Worm (Caenorhabditis elegans): Measurements from ENCODE around the gene clec-119.
A peak's percentile ranks its signal among the peaks of the same experiment; 100 is the strongest.

Gene clec-119

DNA sequence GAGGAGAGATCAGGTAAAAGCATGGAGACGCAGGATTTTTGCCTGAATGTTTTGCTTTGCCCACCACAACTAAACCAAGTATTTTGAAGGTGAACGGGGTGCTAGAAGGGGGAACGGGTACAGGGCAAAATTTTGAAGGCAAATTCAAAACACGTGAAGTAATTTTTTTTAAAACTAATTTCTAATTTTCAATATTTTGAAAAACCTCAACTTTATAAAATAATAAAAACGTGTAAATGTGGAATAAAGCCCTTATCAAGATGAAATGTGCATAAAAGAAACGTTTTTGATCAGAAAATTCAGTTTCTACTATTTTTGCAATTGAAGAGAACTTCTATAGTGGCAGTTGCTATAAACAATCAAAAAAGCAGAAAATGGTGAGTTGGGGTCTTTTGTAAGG lies at the start of gene clec-119:
TSS of gene clec-119 (plus strand) at position 301 of the 400 bp plus-strand sequence.
- no peak for TF ChIP-seq aly-2 (tag; optimal IDR thresholded peaks at IDR 0.05)
- no peak for TF ChIP-seq nhr-237 (tag; optimal IDR thresholded peaks at IDR 0.05)
- TF ChIP-seq nhr-6 (tag; optimal IDR thresholded peaks at IDR 0.05): no peak
- no peak for TF ChIP-seq nhr-10 (tag; optimal IDR thresholded peaks at IDR 0.05)
- TF ChIP-seq gmeb-1 (tag; optimal IDR thresholded peaks at IDR 0.05): no peak
- no peak for TF ChIP-seq lin-39 (tag; optimal IDR thresholded peaks at IDR 0.05)
- no peak for TF ChIP-seq nhr-77 (tag; optimal IDR thresholded peaks at IDR 0.05)
- no peak for TF ChIP-seq elt-3 (tag; optimal IDR thresholded peaks at IDR 0.05)
- no peak for TF ChIP-seq ama-1 (optimal IDR thresholded peaks at IDR 0.05)

- no peak for TF ChIP-seq skn-1 (tag; optimal IDR thresholded peaks at IDR 0.05)
- no peak for TF ChIP-seq nhr-237 (tag; optimal IDR thresholded peaks at IDR 0.05)
- peak; percentile 52 for TF ChIP-seq ceh-16 (tag; optimal IDR thresholded peaks at IDR 0.05)
- no peak for TF ChIP-seq ama-1 (optimal IDR thresholded peaks at IDR 0.05)
- no peak for TF ChIP-seq Y55F3AM.14 (GFP tag; optimal IDR thresholded peaks at IDR 0.05)
These were observed 41.1 kb upstream of the clec-119 start for ce11 chrII:1214627-1215026.

- TF ChIP-seq F13H6.1 (tag; optimal IDR thresholded peaks at IDR 0.05) (peak; percentile 50), sma-9 (GFP tag; optimal IDR thresholded peaks at IDR 0.05) (peak; percentile 15), sma-9 (tag; optimal IDR thresholded peaks at IDR 0.05) (no peak), nhr-77 (tag; optimal IDR thresholded peaks at IDR 0.05) (no peak), crh-2 (tag; optimal IDR thresholded peaks at IDR 0.05) (no peak)
These were observed 38.5 kb upstream of the clec-119 start for ce11 chrII:1217269-1217668.

- no peak for TF ChIP-seq nhr-11 (tag; optimal IDR thresholded peaks at IDR 0.05)
- TF ChIP-seq lin-13 (GFP tag; optimal IDR thresholded peaks at IDR 0.05): no peak
- TF ChIP-seq crh-2 (tag; optimal IDR thresholded peaks at IDR 0.05): no peak
- no peak for TF ChIP-seq nhr-21 (tag; optimal IDR thresholded peaks at IDR 0.05)
- no peak for TF ChIP-seq lin-11 (tag; optimal IDR thresholded peaks at IDR 0.05)
- no peak for TF ChIP-seq zag-1 (tag; optimal IDR thresholded peaks at IDR 0.05)
- no peak for TF ChIP-seq unc-39 (tag; optimal IDR thresholded peaks at IDR 0.05)
- no peak for TF ChIP-seq nhr-23 (tag; optimal IDR thresholded peaks at IDR 0.05)
- TF ChIP-seq ama-1 (optimal IDR thresholded peaks at IDR 0.05): no peak
- no peak for TF ChIP-seq gmeb-1 (tag; optimal IDR thresholded peaks at IDR 0.05)
These were observed 26.8 kb upstream of the clec-119 start for ce11 chrII:1228943-1229342.

ce11 chrII:1232967-1233366 lies 22.8 kb upstream of the clec-119 start:
- TF ChIP-seq sem-4 (tag; optimal IDR thresholded peaks at IDR 0.05) (peak; percentile 36), lsy-2 (tag; optimal IDR thresholded peaks at IDR 0.05) (peak in 1 of 2 experiments; percentile 26), nhr-21 (tag; optimal IDR thresholded peaks at IDR 0.05) (peak; percentile 16), nhr-12 (tag; optimal IDR thresholded peaks at IDR 0.05) (no peak), mbf-1 (tag; optimal IDR thresholded peaks at IDR 0.05) (no peak)

DNA sequence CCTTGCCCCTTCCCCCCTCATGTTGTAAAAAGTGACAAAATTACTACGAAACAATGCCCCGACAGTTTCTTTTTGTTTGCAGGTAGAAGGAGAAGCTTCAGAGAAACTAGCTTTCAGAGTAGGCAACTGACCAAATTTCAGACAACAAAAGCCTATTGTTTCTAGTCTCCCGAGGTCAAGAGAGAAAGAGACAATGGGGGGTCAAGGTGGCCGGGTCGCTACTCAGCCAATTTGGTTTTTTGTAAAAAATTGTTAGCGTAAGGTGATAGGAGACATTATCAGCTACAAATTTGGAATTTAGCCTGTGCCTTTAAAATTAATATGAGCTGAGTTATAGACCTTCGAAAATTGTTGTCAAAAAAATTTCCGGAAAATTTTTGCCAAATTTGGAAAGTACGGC lies 20.8 kb upstream of the clec-119 start:
- TF ChIP-seq nhr-23 (tag; optimal IDR thresholded peaks at IDR 0.05) (no peak), ama-1 (optimal IDR thresholded peaks at IDR 0.05) (no peak)

- no peak for TF ChIP-seq nhr-11 (tag; optimal IDR thresholded peaks at IDR 0.05)
- no peak for TF ChIP-seq nhr-12 (tag; optimal IDR thresholded peaks at IDR 0.05)
- no peak for TF ChIP-seq unc-39 (tag; optimal IDR thresholded peaks at IDR 0.05)
- TF ChIP-seq nhr-77 (tag; optimal IDR thresholded peaks at IDR 0.05): no peak
- TF ChIP-seq elt-1 (tag; optimal IDR thresholded peaks at IDR 0.05): no peak
- no peak for TF ChIP-seq nhr-6 (tag; optimal IDR thresholded peaks at IDR 0.05)
- no peak for TF ChIP-seq sma-3 (GFP tag; optimal IDR thresholded peaks at IDR 0.05)
- no peak for TF ChIP-seq lin-13 (GFP tag; optimal IDR thresholded peaks at IDR 0.05)
- no peak for TF ChIP-seq sem-4 (tag; optimal IDR thresholded peaks at IDR 0.05)
- no peak for TF ChIP-seq ztf-11 (tag; optimal IDR thresholded peaks at IDR 0.05)
- TF ChIP-seq peb-1 (tag; optimal IDR thresholded peaks at IDR 0.05): no peak
- TF ChIP-seq alr-1 (tag; optimal IDR thresholded peaks at IDR 0.05): no peak
- TF ChIP-seq ceh-82 (tag; optimal IDR thresholded peaks at IDR 0.05): no peak
These were observed 19.7 kb upstream of the clec-119 start for ce11 chrII:1236003-1236402.
